Fruit fly (Drosophila melanogaster): ENCODE results near the gene CG42446.

The CG42446 gene

DNA sequence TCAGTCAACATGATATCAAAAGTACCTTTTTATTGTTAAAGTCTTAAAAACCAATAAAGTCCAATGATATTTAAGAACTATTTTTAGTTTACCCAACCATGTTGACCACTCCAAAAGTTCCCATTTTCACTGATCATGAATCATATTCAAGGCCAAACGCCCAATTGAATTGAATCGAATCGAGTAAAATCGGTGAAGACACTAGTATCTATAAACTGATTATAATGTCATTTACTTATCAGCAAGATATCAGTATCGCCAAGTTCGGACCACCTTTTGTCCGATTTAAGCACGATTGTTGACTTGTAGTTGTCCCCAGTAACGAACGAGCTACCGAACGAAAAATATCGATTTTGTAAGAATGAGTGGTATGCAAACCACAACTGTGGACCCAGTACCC lies 36.8 kb downstream of the CG42446 start, which contains the start of gene CG6901:
Gene CG6901 (plus strand): TSS at position 323 of the 400 bp plus-strand sequence.
- no peak for TF ChIP-seq grau (tag; optimal IDR thresholded peaks at IDR 0.05)
- TF ChIP-seq bowl (GFP tag; IDR thresholded peaks at IDR 0.05), result no peak
- peak; percentile 51 for TF ChIP-seq exex (tag; optimal IDR thresholded peaks at IDR 0.05)
- TF ChIP-seq lab (GFP tag; optimal IDR thresholded peaks at IDR 0.05), result peak; percentile 76
- peak; percentile 2 for TF ChIP-seq sens (GFP tag)

dm6 chr3R:16321538-16321937 lies 38.4 kb downstream of the CG42446 start, which contains the start of gene CG44044:
Gene CG44044 (plus strand): TSS chr3R:16321838.
- TF ChIP-seq Bdp1 (GFP tag; optimal IDR thresholded peaks at IDR 0.05), result peak; percentile 56
- no peak for TF ChIP-seq Elba2 (GFP tag; optimal IDR thresholded peaks at IDR 0.05)
- no peak for TF ChIP-seq trem (tag; optimal IDR thresholded peaks at IDR 0.05)
- no peak for TF ChIP-seq CG6654 (GFP tag; optimal IDR thresholded peaks at IDR 0.05)
- no peak for TF ChIP-seq odd (GFP tag; optimal IDR thresholded peaks at IDR 0.05)
- no peak for TF ChIP-seq CG8089 (GFP tag; optimal IDR thresholded peaks at IDR 0.05)
- peak; percentile 37 for TF ChIP-seq CG18476 (GFP tag; optimal IDR thresholded peaks at IDR 0.05)
- TF ChIP-seq sens (GFP tag), result peak; percentile 9
- TF ChIP-seq Sox102F (GFP tag; optimal IDR thresholded peaks at IDR 0.05), result no peak
- no peak for TF ChIP-seq luna (GFP tag; optimal IDR thresholded peaks at IDR 0.05)
- no peak for TF ChIP-seq repo (GFP tag; optimal IDR thresholded peaks at IDR 0.05)
- no peak for TF ChIP-seq BEAF-32 (GFP tag; optimal IDR thresholded peaks at IDR 0.05)
- no peak for TF ChIP-seq Nf-YC (tag; optimal IDR thresholded peaks at IDR 0.05)
- no peak for TF ChIP-seq gsb-n (tag; optimal IDR thresholded peaks at IDR 0.05)
- TF ChIP-seq CG3407 (GFP tag; optimal IDR thresholded peaks at IDR 0.05), result no peak
- TF ChIP-seq en (GFP tag; optimal IDR thresholded peaks at IDR 0.05), result no peak
- no peak for TF ChIP-seq CG11247 (GFP tag; IDR thresholded peaks at IDR 0.05)
- no peak for TF ChIP-seq CG13123 (GFP tag; optimal IDR thresholded peaks at IDR 0.05)

DNA sequence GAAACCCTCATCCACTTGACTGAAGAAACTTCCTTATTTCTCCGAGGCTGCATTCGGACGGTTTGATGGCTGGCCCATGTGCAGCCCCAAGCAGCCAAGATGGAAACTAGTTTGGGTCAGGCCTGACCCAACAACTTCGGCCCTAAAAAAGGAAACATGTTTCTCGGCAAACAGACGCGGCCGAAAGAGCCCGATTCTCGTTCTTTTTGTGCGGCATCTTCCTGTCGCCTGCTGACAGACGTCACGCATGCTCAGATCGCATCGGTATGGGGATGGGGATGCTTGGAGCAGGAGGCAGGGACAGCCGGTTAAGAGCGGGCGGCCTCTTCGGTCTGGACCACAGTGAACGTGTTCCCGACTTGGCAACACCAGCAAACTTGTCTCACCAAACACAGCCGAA lies 43.2 kb downstream of the CG42446 start:
- TF ChIP-seq lbe (GFP tag; optimal IDR thresholded peaks at IDR 0.05), result peak; percentile 24
- TF ChIP-seq nom (GFP tag; optimal IDR thresholded peaks at IDR 0.05), result peak; percentile 7
- no peak for TF ChIP-seq fu2 (GFP tag; optimal IDR thresholded peaks at IDR 0.05)

dm6 chr3R:16310081-16310493 lies 49.8 kb downstream of the CG42446 start:
- TF ChIP-seq row (GFP tag; IDR thresholded peaks at IDR 0.05) (0 out of 3 replicates have a peak, but pooled peaks have one; percentile 13), Tbp (GFP tag; optimal IDR thresholded peaks at IDR 0.05) (no peak), CTCF (GFP tag; optimal IDR thresholded peaks at IDR 0.05) (peak; percentile 52), CG7556 (GFP tag; optimal IDR thresholded peaks at IDR 0.05) (no peak), sens (GFP tag) (peak; percentile 49), Hr78 (GFP tag; optimal IDR thresholded peaks at IDR 0.05) (peak in 1 of 2 experiments; percentile 64), CG34376 (GFP tag; optimal IDR thresholded peaks at IDR 0.05) (peak; percentile 29), exex (tag; optimal IDR thresholded peaks at IDR 0.05) (peak; percentile 73), insv (GFP tag; optimal IDR thresholded peaks at IDR 0.05) (no peak), Fer2 (tag; optimal IDR thresholded peaks at IDR 0.05) (no peak), sd (tag; optimal IDR thresholded peaks at IDR 0.05) (peak; percentile 71)
